Fruit fly (Drosophila melanogaster) whole organism: ENCODE data around the gene CG9287.

ENCODE experiments used
- Dll ChIP-seq: fragments of >200 bp; optimal IDR thresholded peaks from 2 replicates; lab custom pipeline; 2017
- EcR ChIP-seq, 2 experiments: fragments of >200 bp; optimal IDR thresholded peaks; 2 replicates each; lab custom pipeline; 2017; ENCODE audit warnings: missing biosample characterization in 2 of 2, missing genetic modification characterization in 2 of 2, missing genetic modification reagents in 2 of 2
- pan ChIP-seq: fragments of >200 bp; optimal IDR thresholded peaks from 2 replicates; lab custom pipeline; 2017
- psq ChIP-seq: fragments of >200 bp; optimal IDR thresholded peaks from 2 replicates; lab custom pipeline; 2017
- usp ChIP-seq: fragments of >200 bp; optimal IDR thresholded peaks from 2 replicates; lab custom pipeline; 2017; ENCODE audit warnings: missing biosample characterization, missing genetic modification characterization, mixed read lengths

- TF ChIP-seq usp (GFP tag; lab: Kevin White, UChicago) (no peak), EcR (GFP tag; optimal IDR thresholded peaks at IDR 0.05; lab: Kevin White, UChicago) (no peak), Dll (no peak), pan (lab: Kevin White, UChicago) (no peak), psq (lab: Kevin White, UChicago) (no peak)
Measured at dm6 chr2L:8692426-8693180, 13.0 kb upstream of the CG9287 start.
